Worm (Caenorhabditis elegans): ENCODE results near the gene wdfy-3.

Gene wdfy-3

DNA sequence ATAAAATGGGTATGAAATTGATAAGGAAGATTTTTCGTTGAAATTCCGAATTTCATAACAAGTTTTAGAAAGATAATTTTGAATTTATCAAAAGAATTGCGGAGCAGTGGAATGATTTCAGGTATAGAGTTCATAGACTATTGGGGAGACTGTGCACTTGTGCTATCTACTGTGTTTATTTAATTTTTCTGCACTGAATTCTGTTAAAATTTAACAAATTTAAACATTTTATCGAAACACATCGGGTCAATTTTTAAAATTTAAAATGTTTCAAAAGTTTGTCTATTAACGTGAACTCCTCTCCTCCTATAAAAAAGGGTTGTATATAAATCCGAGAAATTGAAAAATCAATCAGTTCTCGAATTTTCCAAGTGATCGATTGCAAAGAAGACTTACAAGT is 64.3 kb downstream of the wdfy-3 start, which contains the start of gene C27D8.1:
C27D8.1 (plus strand) TSS at position 301 of the 400 bp plus-strand sequence.
- TF ChIP-seq nhr-19 (GFP tag; conservative IDR thresholded peaks at IDR 0.05) (no peak), nhr-84 (tag; optimal IDR thresholded peaks at IDR 0.05) (no peak), nhr-76 (tag; optimal IDR thresholded peaks at IDR 0.05) (no peak), C16A3.4 (tag; optimal IDR thresholded peaks at IDR 0.05) (no peak), pag-3 (tag; optimal IDR thresholded peaks at IDR 0.05; ENCODE audit: borderline replicate concordance, insufficient read depth) (no peak), lin-39 (tag; optimal IDR thresholded peaks at IDR 0.05) (no peak), nhr-90 (tag; optimal IDR thresholded peaks at IDR 0.05; ENCODE audit: poor library complexity) (no peak), elt-2 (tag; optimal IDR thresholded peaks at IDR 0.05) (no peak), lir-3 (tag; optimal IDR thresholded peaks at IDR 0.05; ENCODE audit: poor library complexity) (no peak)

DNA sequence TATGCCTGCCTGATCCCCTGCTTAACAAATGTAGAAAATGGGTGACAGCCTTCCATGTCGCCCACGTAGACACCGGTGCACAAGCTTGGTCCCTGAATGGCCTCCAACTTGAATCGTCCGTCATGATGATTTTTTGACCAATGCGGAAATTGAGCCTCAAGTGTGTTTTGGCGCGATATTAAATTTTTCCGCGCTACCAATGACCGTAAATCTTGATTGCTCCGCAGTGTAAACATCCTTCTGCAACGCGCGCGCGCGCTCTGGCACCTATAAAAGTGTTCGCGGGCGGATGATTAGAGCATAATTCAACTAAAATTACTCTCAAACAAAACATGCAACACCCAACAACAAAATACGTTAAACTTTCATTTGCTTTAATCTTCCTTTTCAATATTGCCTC is 66.5 kb downstream of the wdfy-3 start, which contains the start of gene idpp-7:
idpp-7 (plus strand) TSS at position 301 of the 400 bp plus-strand sequence.
- TF ChIP-seq nhr-85 (tag) (peak; percentile 41), efl-1 (optimal IDR thresholded peaks at IDR 0.05) (no peak), efl-1 (GFP tag; optimal IDR thresholded peaks at IDR 0.05 in 1 of 2) (peak in 1 of 2 experiments; percentile 7), egl-27 (tag; optimal IDR thresholded peaks at IDR 0.05) (no peak), lin-13 (GFP tag; optimal IDR thresholded peaks at IDR 0.05) (no peak)

DNA sequence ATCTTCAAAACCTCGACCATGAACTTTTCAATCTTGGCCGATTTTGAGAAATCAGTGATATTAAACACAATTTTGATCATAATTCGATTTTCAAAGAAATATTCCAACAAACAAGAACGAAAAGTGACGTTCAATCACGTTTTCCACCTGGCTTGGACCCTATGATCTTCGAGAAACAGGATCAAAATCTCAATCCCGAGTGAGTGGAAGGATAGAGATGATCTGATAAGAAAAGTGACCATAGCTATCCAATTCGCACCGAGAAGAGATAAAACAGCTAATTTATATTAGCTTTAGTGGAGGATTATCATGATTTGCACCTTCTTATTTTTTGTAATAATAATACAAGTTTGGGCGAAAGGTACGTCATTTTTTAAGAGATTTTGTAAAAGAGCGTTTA is 67.9 kb downstream of the wdfy-3 start, which contains the start of gene T23F6.2:
T23F6.2 (plus strand) TSS at position 251 of the 400 bp plus-strand sequence.
- no peak for TF ChIP-seq fkh-10 (GFP tag; optimal IDR thresholded peaks at IDR 0.05)
- TF ChIP-seq dsc-1 (tag; optimal IDR thresholded peaks at IDR 0.05): peak; percentile 15
- peak; percentile 68 for TF ChIP-seq blmp-1 (tag; optimal IDR thresholded peaks at IDR 0.05)

Measured in whole organism, L1 larva.